Worm (Caenorhabditis elegans): Measurements from ENCODE around the gene gmps-1.

gmps-1 gene

DNA sequence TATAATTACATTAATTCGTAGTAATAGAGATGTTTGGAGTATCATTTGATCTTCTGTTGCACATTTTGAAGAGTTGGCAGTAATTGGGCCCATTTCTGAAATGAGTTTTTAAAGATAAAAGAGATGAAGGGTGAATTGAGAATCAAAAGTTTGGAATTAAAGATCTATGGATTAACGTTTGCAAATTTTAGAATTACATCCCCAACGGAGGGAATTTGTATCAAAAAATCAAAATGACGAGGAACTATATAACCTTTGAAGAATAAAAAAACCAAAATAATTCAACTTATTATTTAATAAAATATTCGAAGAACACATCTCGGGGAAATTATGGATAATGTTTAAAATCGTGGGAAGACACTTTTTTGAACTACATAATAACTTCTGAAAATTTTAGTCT, 26.5 kb upstream of the gmps-1 start, which contains the start of gene sra-10:
Gene sra-10 (minus strand): TSS at position 101 of the 400 bp plus-strand sequence.
- no peak for TF ChIP-seq dpl-1 (GFP tag; optimal IDR thresholded peaks at IDR 0.05)
- TF ChIP-seq Y5F2A.4 (GFP tag; optimal IDR thresholded peaks at IDR 0.05) = no peak
- no peak for TF ChIP-seq ceh-28 (tag; optimal IDR thresholded peaks at IDR 0.05)
- TF ChIP-seq rbr-2 (tag; optimal IDR thresholded peaks at IDR 0.05) = no peak
- no peak for TF ChIP-seq zfp-2 (tag; optimal IDR thresholded peaks at IDR 0.05)
- TF ChIP-seq ZK546.5 (tag; optimal IDR thresholded peaks at IDR 0.05) = no peak
- no peak for TF ChIP-seq saeg-2 (GFP tag; IDR thresholded peaks at IDR 0.05)
- no peak for TF ChIP-seq lin-39 (tag; optimal IDR thresholded peaks at IDR 0.05)
- TF ChIP-seq lin-13 (GFP tag; optimal IDR thresholded peaks at IDR 0.05) = no peak
- TF ChIP-seq Y48G9A.11 (GFP tag; IDR thresholded peaks at IDR 0.05) = no peak

DNA sequence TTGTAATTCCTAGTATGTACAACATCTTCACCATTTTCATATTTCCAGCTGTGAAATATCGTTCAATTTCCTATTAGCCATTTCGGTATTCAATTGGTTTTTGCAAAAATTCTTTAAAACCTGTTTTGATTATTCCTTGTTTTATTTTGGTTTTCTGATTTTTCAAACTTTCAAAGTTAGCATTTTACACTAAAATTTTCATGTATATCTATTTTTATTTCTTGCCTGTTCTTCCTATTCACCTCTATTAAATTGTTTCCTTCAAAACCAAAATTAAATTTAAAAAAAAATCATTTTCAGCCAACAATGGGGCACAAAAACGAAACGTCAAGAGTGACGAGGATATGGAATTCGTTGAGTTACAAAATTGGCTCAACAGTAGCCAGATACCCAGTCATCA, 20.5 kb upstream of the gmps-1 start, which contains the start of gene ptr-8:
Gene ptr-8 (plus strand): TSS at position 301 of the 400 bp plus-strand sequence.
- TF ChIP-seq F37D6.2 (tag; optimal IDR thresholded peaks at IDR 0.05) = no peak
- no peak for TF ChIP-seq set-16 (GFP tag; IDR thresholded peaks at IDR 0.05)
- TF ChIP-seq spr-3 (GFP tag; optimal IDR thresholded peaks at IDR 0.05) = no peak
- TF ChIP-seq daf-16 (GFP tag; optimal IDR thresholded peaks at IDR 0.05) = no peak
- TF ChIP-seq daf-16 (tag; optimal IDR thresholded peaks at IDR 0.05) = no peak
- TF ChIP-seq T20F7.1 (GFP tag; optimal IDR thresholded peaks at IDR 0.05) = no peak
- TF ChIP-seq nhr-28 (tag; optimal IDR thresholded peaks at IDR 0.05) = no peak
- TF ChIP-seq zfp-2 (tag; optimal IDR thresholded peaks at IDR 0.05) = no peak
- no peak for TF ChIP-seq sdz-12 (GFP tag; optimal IDR thresholded peaks at IDR 0.05)
- TF ChIP-seq tra-1 (GFP tag; IDR thresholded peaks at IDR 0.05) = no peak
- no peak for TF ChIP-seq nhr-11 (tag; optimal IDR thresholded peaks at IDR 0.05)
- TF ChIP-seq mes-2 (tag; optimal IDR thresholded peaks at IDR 0.05; ENCODE audit: poor library complexity, severe bottlenecking) = no peak
- no peak for TF ChIP-seq T26A8.4 (GFP tag; IDR thresholded peaks at IDR 0.05)
- no peak for TF ChIP-seq fos-1 (tag; optimal IDR thresholded peaks at IDR 0.05)
- no peak for TF ChIP-seq nhr-48 (tag; optimal IDR thresholded peaks at IDR 0.05)
- TF ChIP-seq nhr-41 (GFP tag; IDR thresholded peaks at IDR 0.05) = no peak

DNA sequence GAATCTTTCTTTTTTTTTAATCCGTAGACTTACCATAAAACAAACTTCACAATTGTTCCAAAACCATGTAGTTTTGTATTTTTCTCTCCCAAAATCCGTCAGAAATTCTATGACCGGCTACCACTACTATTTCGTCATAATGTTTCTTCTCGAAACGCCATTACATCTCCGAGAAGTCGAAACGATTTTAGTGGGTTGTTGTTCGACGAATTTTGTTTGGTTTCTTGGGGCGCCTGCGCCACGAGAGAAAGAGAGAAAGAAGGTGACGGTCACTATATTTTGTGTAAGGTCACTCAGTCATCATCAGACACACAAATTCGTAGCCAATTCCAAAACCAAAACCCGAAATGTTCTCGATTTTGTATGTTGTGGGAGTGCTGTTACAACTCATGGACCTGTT, 18.6 kb upstream of the gmps-1 start:
- TF ChIP-seq nhr-42 (GFP tag; IDR thresholded peaks at IDR 0.05) (no peak), lim-7 (GFP tag; IDR thresholded peaks at IDR 0.05) (no peak), cey-2 (tag; optimal IDR thresholded peaks at IDR 0.05; ENCODE audit: borderline replicate concordance, insufficient read depth) (no peak), unc-62 (GFP tag; optimal IDR thresholded peaks at IDR 0.05 in 1 of 2) (peak in 1 of 2 experiments; percentile 87), unc-62 (tag; optimal IDR thresholded peaks at IDR 0.05) (no peak), hlh-11 (tag; optimal IDR thresholded peaks at IDR 0.05) (no peak), mes-2 (tag; optimal IDR thresholded peaks at IDR 0.05; ENCODE audit: poor library complexity, severe bottlenecking) (no peak), mxl-3 (GFP tag; optimal IDR thresholded peaks at IDR 0.05) (no peak), F10B5.3 (tag; optimal IDR thresholded peaks at IDR 0.05) (no peak), lin-15B (tag; optimal IDR thresholded peaks at IDR 0.05) (no peak), mep-1 (tag; optimal IDR thresholded peaks at IDR 0.05) (peak; percentile 7), gei-8 (GFP tag; optimal IDR thresholded peaks at IDR 0.05) (no peak), mdl-1 (tag; optimal IDR thresholded peaks at IDR 0.05) (peak in 1 of 2 experiments; percentile 38), ceh-82 (tag; optimal IDR thresholded peaks at IDR 0.05) (no peak), nhr-25 (tag; optimal IDR thresholded peaks at IDR 0.05; ENCODE audit: borderline replicate concordance, insufficient read depth) (peak; percentile 29), hlh-30 (tag; optimal IDR thresholded peaks at IDR 0.05; ENCODE audit: insufficient read depth) (peak; percentile 56), php-3 (GFP tag; IDR thresholded peaks at IDR 0.05) (no peak), hif-1 (tag; optimal IDR thresholded peaks at IDR 0.05) (no peak), nhr-28 (tag; optimal IDR thresholded peaks at IDR 0.05) (peak; percentile 93), Y105C5A.15 (GFP tag; IDR thresholded peaks at IDR 0.05) (no peak), egl-43 (GFP tag; IDR thresholded peaks at IDR 0.05) (no peak), ztf-7 (tag; optimal IDR thresholded peaks at IDR 0.05) (no peak), lin-38 (GFP tag; IDR thresholded peaks at IDR 0.05) (no peak), daf-12 (tag; optimal IDR thresholded peaks at IDR 0.05) (no peak), R02D3.7 (tag; optimal IDR thresholded peaks at IDR 0.05) (no peak), lir-3 (tag; optimal IDR thresholded peaks at IDR 0.05) (no peak), ceh-62 (tag; optimal IDR thresholded peaks at IDR 0.05) (no peak), T20F7.1 (GFP tag; optimal IDR thresholded peaks at IDR 0.05) (no peak)
